Fruit fly (Drosophila melanogaster) whole organism, wandering third instar larva: ENCODE measurements around the gene CG13315.

Source experiments
- Abd-B ChIP-seq: fragments of >200 bp; optimal IDR thresholded peaks from 2 replicates; lab custom pipeline; 2017; ENCODE audit warnings: missing biosample characterization, missing genetic modification characterization
- Hr78 ChIP-seq: fragments of >200 bp; optimal IDR thresholded peaks from 2 replicates; lab custom pipeline; 2017; ENCODE audit warnings: missing biosample characterization, missing genetic modification characterization
- Hr83 ChIP-seq: fragments of 200-300 bp; sonication (Bioruptor generic); optimal IDR thresholded peaks from 2 replicates; lab custom pipeline; 2016; ENCODE audit warnings: missing biosample characterization, mild to moderate bottlenecking, missing genetic modification characterization, moderate library complexity; ENCODE audit not compliant: poor library complexity, severe bottlenecking
- Rel ChIP-seq, 2 experiments: fragments of 200-800 bp; sonication (Bioruptor generic) in 1 of 2; optimal IDR thresholded peaks; 2 replicates in 1 of 2; 3 replicates in 1 of 2; lab custom pipeline; 2016 to 2019; ENCODE audit warnings: mild to moderate bottlenecking in 2 of 2, missing biosample characterization in 2 of 2, missing genetic modification characterization in 2 of 2, moderate library complexity in 1 of 2
- dl ChIP-seq, 2 experiments: fragments of 175-275, 200-275 bp in 1 of 2; fragments of 200-275 bp in 1 of 2; sonication (Bioruptor generic); optimal IDR thresholded peaks; lab custom pipeline; 2018; ENCODE audit warnings: mild to moderate bottlenecking in 2 of 2, missing biosample characterization in 2 of 2, missing genetic modification characterization in 2 of 2, moderate library complexity in 2 of 2; ENCODE audit not compliant: partially characterized antibody in 2 of 2, insufficient read depth in 1 of 2
- lola ChIP-seq: fragments of >200 bp; optimal IDR thresholded peaks from 2 replicates; lab custom pipeline; 2017; ENCODE audit warnings: missing biosample characterization, missing genetic modification characterization
- tai ChIP-seq: sonication (Bioruptor generic); optimal IDR thresholded peaks from 2 replicates; lab custom pipeline; 2016; ENCODE audit warnings: missing biosample characterization, missing genetic modification characterization
- usp ChIP-seq: fragments of >200 bp; optimal IDR thresholded peaks from 2 replicates; lab custom pipeline; 2017; ENCODE audit warnings: missing biosample characterization, missing genetic modification characterization

DNA sequence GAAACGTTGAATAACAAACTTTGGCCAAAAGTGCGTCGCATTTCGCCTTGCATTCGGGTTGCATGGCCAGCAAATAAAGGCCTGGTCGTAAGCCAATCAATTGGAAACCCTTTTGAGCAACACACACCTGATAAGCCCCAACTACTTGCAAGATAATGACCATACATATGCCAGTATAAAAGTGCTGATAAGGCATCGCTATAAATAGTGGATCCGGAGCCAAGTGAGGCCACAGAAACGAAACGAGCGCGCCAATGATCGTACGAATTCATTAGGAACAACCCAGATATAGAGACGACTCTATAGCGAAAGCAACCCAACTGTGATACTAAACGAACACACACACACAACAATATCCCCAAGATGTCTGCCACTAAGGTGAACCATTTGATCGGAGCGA lies at the start of gene CG13315:
- TF ChIP-seq usp (GFP tag; lab: Kevin White, UChicago): no peak
- TF ChIP-seq Hr83: peak; percentile 24
- TF ChIP-seq Rel (GFP tag; optimal IDR thresholded peaks at IDR 0.05; lab: Kevin White, UChicago): no peak
- no peak for TF ChIP-seq Rel (tag; optimal IDR thresholded peaks at IDR 0.05; lab: Kevin White, UChicago)
- no peak for TF ChIP-seq lola
- TF ChIP-seq dl (GFP tag; optimal IDR thresholded peaks at IDR 0.05; lab: Kevin White, UChicago; ENCODE audit: insufficient read depth in 1 of 2, partially characterized antibody in 2 of 2): no peak
- TF ChIP-seq Hr78 (GFP tag; lab: Kevin White, UChicago): no peak
- TF ChIP-seq tai (GFP tag; lab: Kevin White, UChicago): no peak
- TF ChIP-seq Abd-B: no peak
